Fruit fly (Drosophila melanogaster): ENCODE data around the gene TotE.

Gene TotE

DNA sequence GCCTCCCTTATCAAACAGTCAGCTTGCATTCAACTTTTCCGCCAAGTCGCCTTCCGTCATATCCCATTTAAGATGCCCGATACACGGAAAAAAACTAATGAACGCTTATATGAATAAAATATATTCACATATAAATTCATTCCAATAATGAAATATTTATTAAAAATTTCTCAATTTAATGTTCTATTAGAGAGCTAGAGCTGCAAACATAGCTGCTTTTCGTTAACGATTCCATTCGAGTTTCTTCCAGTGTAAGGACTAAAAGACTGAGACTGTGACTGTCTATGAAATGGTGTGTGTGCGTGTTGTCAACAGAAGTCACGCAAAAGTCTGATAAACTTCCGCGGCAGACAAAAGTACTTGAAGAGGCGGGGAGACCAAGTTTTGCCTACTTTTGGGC is 16.8 kb upstream of the TotE start (continued):
- no peak for TF ChIP-seq bigmax (GFP tag; optimal IDR thresholded peaks at IDR 0.05)
- no peak for TF ChIP-seq CG1603 (tag; optimal IDR thresholded peaks at IDR 0.05)
- no peak for TF ChIP-seq grn (GFP tag; optimal IDR thresholded peaks at IDR 0.05)
- TF ChIP-seq Kr (GFP tag; optimal IDR thresholded peaks at IDR 0.05): no peak
- TF ChIP-seq CG31441 (GFP tag; IDR thresholded peaks at IDR 0.05): peak; percentile 63
- no peak for TF ChIP-seq pfk (GFP tag; optimal IDR thresholded peaks at IDR 0.05)
- TF ChIP-seq sqz (GFP tag; optimal IDR thresholded peaks at IDR 0.05): peak; percentile 2
- TF ChIP-seq Meics (GFP tag; optimal IDR thresholded peaks at IDR 0.05): peak; percentile 57
- TF ChIP-seq nau (GFP tag; optimal IDR thresholded peaks at IDR 0.05): peak; percentile 33
- peak; percentile 52 for TF ChIP-seq CG10979 (tag; optimal IDR thresholded peaks at IDR 0.05)
- TF ChIP-seq CoRest (tag; optimal IDR thresholded peaks at IDR 0.05): peak; percentile 56
- TF ChIP-seq ind (GFP tag; optimal IDR thresholded peaks at IDR 0.05): peak; percentile 43
- TF ChIP-seq Mad (GFP tag; optimal IDR thresholded peaks at IDR 0.05): no peak
- TF ChIP-seq Atf-2 (GFP tag; optimal IDR thresholded peaks at IDR 0.05): no peak
- TF ChIP-seq ranshi (GFP tag; IDR thresholded peaks at IDR 0.05): peak; percentile 34; the same call in 1 of the 2 replicates
- TF ChIP-seq CG14860 (GFP tag; IDR thresholded peaks at IDR 0.05; ENCODE audit: partially characterized antibody): no peak
- TF ChIP-seq TFAM (GFP tag; optimal IDR thresholded peaks at IDR 0.05): no peak
- no peak for TF ChIP-seq CG14667 (GFP tag; IDR thresholded peaks at IDR 0.05)
- no peak for TF ChIP-seq CG13624 (GFP tag; optimal IDR thresholded peaks at IDR 0.05)
- TF ChIP-seq CG7786 (GFP tag; optimal IDR thresholded peaks at IDR 0.05): no peak
- no peak for TF ChIP-seq H2.0 (GFP tag; IDR thresholded peaks at IDR 0.05)
- no peak for TF ChIP-seq CG42726 (GFP tag; IDR thresholded peaks at IDR 0.05; ENCODE audit: partially characterized antibody)
- TF ChIP-seq CG11093 (GFP tag; IDR thresholded peaks at IDR 0.05): no peak
- TF ChIP-seq Fer2 (tag; optimal IDR thresholded peaks at IDR 0.05): no peak
- TF ChIP-seq Xrp1 (GFP tag; IDR thresholded peaks at IDR 0.05): peak; percentile 48; the same call in 1 of the 2 replicates
- TF ChIP-seq CG13287 (GFP tag; IDR thresholded peaks at IDR 0.05; ENCODE audit: partially characterized antibody): no peak
- peak; percentile 53 for TF ChIP-seq PHDP (tag; optimal IDR thresholded peaks at IDR 0.05)
- TF ChIP-seq cato (GFP tag; optimal IDR thresholded peaks at IDR 0.05; ENCODE audit: borderline replicate concordance): no peak
- no peak for TF ChIP-seq ems (GFP tag; optimal IDR thresholded peaks at IDR 0.05)
- TF ChIP-seq nom (GFP tag; optimal IDR thresholded peaks at IDR 0.05): no peak
- TF ChIP-seq CG8359 (GFP tag; optimal IDR thresholded peaks at IDR 0.05; ENCODE audit: borderline replicate concordance): no peak
- no peak for TF ChIP-seq CG15696 (tag; optimal IDR thresholded peaks at IDR 0.05)
- TF ChIP-seq CG4424 (GFP tag; optimal IDR thresholded peaks at IDR 0.05): peak; percentile 28
- no peak for TF ChIP-seq Hey (tag; optimal IDR thresholded peaks at IDR 0.05)
- TF ChIP-seq esg (GFP tag; conservative IDR thresholded peaks at IDR 0.05): 0 out of 2 replicates have a peak, but pooled peaks have one; percentile 20
- TF ChIP-seq lov (optimal IDR thresholded peaks at IDR 0.05): no peak
- no peak for TF ChIP-seq lov (GFP tag; IDR thresholded peaks at IDR 0.05)
- TF ChIP-seq Ada2b (GFP tag; IDR thresholded peaks at IDR 0.05): peak; percentile 35; the same call in 1 of the 2 replicates
- TF ChIP-seq YL-1 (GFP tag; optimal IDR thresholded peaks at IDR 0.05): no peak
- TF ChIP-seq Eip74EF (GFP tag; optimal IDR thresholded peaks at IDR 0.05): peak in 1 of 2 experiments; percentile 4
- TF ChIP-seq ham (GFP tag; IDR thresholded peaks at IDR 0.05): no peak
- TF ChIP-seq CG1792 (GFP tag; optimal IDR thresholded peaks at IDR 0.05): no peak
- TF ChIP-seq HLH3B (GFP tag; IDR thresholded peaks at IDR 0.05): 0 out of 2 replicates have a peak, but pooled peaks have one; percentile 26
- no peak for TF ChIP-seq CG17802 (tag; optimal IDR thresholded peaks at IDR 0.05)
- TF ChIP-seq CG10267 (tag; optimal IDR thresholded peaks at IDR 0.05): peak; percentile 29
- no peak for TF ChIP-seq CG2889 (GFP tag; IDR thresholded peaks at IDR 0.05)
- peak; percentile 56; the same call in 1 of the 3 replicates for TF ChIP-seq ci (GFP tag; IDR thresholded peaks at IDR 0.05)
- TF ChIP-seq CG11456 (GFP tag; IDR thresholded peaks at IDR 0.05): no peak
- peak; percentile 49; the same call in 1 of the 2 replicates for TF ChIP-seq CG32772 (GFP tag; IDR thresholded peaks at IDR 0.05)
- no peak for TF ChIP-seq CG10565 (GFP tag; optimal IDR thresholded peaks at IDR 0.05)
- TF ChIP-seq CG11247 (GFP tag; IDR thresholded peaks at IDR 0.05): no peak

Measured in whole organism, embryonic.